Worm (Caenorhabditis elegans) whole organism, L2 larva: ENCODE measurements around the gene clc-13.

Experiments
- C34F6.9 ChIP-seq: fragments of 150-350 bp; optimal IDR thresholded peaks from 2 replicates; lab custom pipeline; 2014; ENCODE audit warnings: missing biosample characterization, missing genetic modification characterization
- F13H6.1 ChIP-seq: sonication (generic microtip); optimal IDR thresholded peaks from 2 replicates; lab custom pipeline; 2016; ENCODE audit warnings: missing genetic modification characterization, missing compliant biosample characterization
- Y55F3AM.14 ChIP-seq: fragments of 200-800 bp; sonication (Bioruptor generic); optimal IDR thresholded peaks from 2 replicates; lab custom pipeline; 2018; ENCODE audit warnings: mild to moderate bottlenecking, missing genetic modification characterization, missing compliant biosample characterization
- ama-1 ChIP-seq: fragments of 150-350 bp; optimal IDR thresholded peaks from 2 replicates; lab custom pipeline; 2018; ENCODE audit warnings: inconsistent platforms
- blmp-1 ChIP-seq: sonication (generic microtip); optimal IDR thresholded peaks from 2 replicates; lab custom pipeline; 2017; ENCODE audit warnings: missing genetic modification characterization, mild to moderate bottlenecking, missing compliant biosample characterization, antibody characterized with exemption, moderate library complexity; ENCODE audit not compliant: insufficient read depth
- ceh-16 ChIP-seq: fragments of 150-350 bp; optimal IDR thresholded peaks from 2 replicates; lab custom pipeline; 2014; ENCODE audit warnings: missing biosample characterization, missing genetic modification characterization
- ceh-82 ChIP-seq: fragments of 150-350 bp; optimal IDR thresholded peaks from 2 replicates; lab custom pipeline; 2014; ENCODE audit warnings: missing biosample characterization, missing genetic modification characterization
- crh-2 ChIP-seq: sonication (generic microtip); optimal IDR thresholded peaks from 2 replicates; lab custom pipeline; 2017; ENCODE audit warnings: missing biosample characterization, missing genetic modification characterization
- dmd-4 ChIP-seq: sonication (generic microtip); optimal IDR thresholded peaks from 2 replicates; lab custom pipeline; 2017; ENCODE audit warnings: missing biosample characterization, missing genetic modification characterization
- elt-3 ChIP-seq: sonication (generic microtip); optimal IDR thresholded peaks from 2 replicates; lab custom pipeline; 2017; ENCODE audit warnings: missing biosample characterization, missing genetic modification characterization
- gmeb-1 ChIP-seq: fragments of 150-350 bp; optimal IDR thresholded peaks from 2 replicates; lab custom pipeline; 2014; ENCODE audit warnings: missing biosample characterization, missing genetic modification characterization
- lin-11 ChIP-seq: fragments of 150-350 bp; sonication (generic microtip); optimal IDR thresholded peaks from 2 replicates; lab custom pipeline; 2014; ENCODE audit warnings: missing biosample characterization, missing genetic modification characterization, inconsistent platforms, mixed read lengths
- lin-13 ChIP-seq: fragments of 150-350 bp; optimal IDR thresholded peaks from 2 replicates; lab custom pipeline; 2014; ENCODE audit warnings: missing biosample characterization, missing genetic modification reagents, missing genetic modification characterization
- lin-39 ChIP-seq: fragments of 150-350 bp; optimal IDR thresholded peaks from 2 replicates; lab custom pipeline; 2014; ENCODE audit warnings: missing biosample characterization, missing genetic modification reagents, missing genetic modification characterization
- mab-5 ChIP-seq: fragments of 150-350 bp; optimal IDR thresholded peaks from 2 replicates; lab custom pipeline; 2014; ENCODE audit warnings: missing biosample characterization, missing genetic modification characterization
- mbf-1 ChIP-seq: sonication (generic microtip); optimal IDR thresholded peaks from 2 replicates; lab custom pipeline; 2017; ENCODE audit warnings: missing biosample characterization, missing genetic modification characterization
- nhr-11 ChIP-seq: fragments of 150-350 bp; optimal IDR thresholded peaks from 2 replicates; lab custom pipeline; 2014; ENCODE audit warnings: missing biosample characterization, missing genetic modification characterization
- nhr-12 ChIP-seq: fragments of 150-350 bp; optimal IDR thresholded peaks from 2 replicates; lab custom pipeline; 2014; ENCODE audit warnings: missing biosample characterization, missing genetic modification characterization
- nhr-21 ChIP-seq: fragments of 150-350 bp; optimal IDR thresholded peaks from 2 replicates; lab custom pipeline; 2014; ENCODE audit warnings: missing biosample characterization, missing genetic modification characterization
- nhr-23 ChIP-seq: fragments of 150-350 bp; optimal IDR thresholded peaks from 2 replicates; lab custom pipeline; 2014; ENCODE audit warnings: missing biosample characterization, missing genetic modification reagents, missing genetic modification characterization
- nhr-237 ChIP-seq: fragments of 150-350 bp; optimal IDR thresholded peaks from 2 replicates; lab custom pipeline; 2014; ENCODE audit warnings: missing biosample characterization, missing genetic modification characterization
- nhr-25 ChIP-seq: fragments of 150-350 bp; sonication (generic microtip); optimal IDR thresholded peaks from 3 replicates; lab custom pipeline; 2014; ENCODE audit warnings: missing biosample characterization, missing genetic modification characterization
- nhr-6 ChIP-seq: fragments of 150-350 bp; optimal IDR thresholded peaks from 2 replicates; lab custom pipeline; 2014; ENCODE audit warnings: missing biosample characterization, missing genetic modification characterization
- nhr-77 ChIP-seq: fragments of 150-350 bp; optimal IDR thresholded peaks from 2 replicates; lab custom pipeline; 2014; ENCODE audit warnings: missing biosample characterization, missing genetic modification characterization
- peb-1 ChIP-seq: fragments of 150-350 bp; optimal IDR thresholded peaks from 2 replicates; lab custom pipeline; 2014; ENCODE audit warnings: missing biosample characterization, missing genetic modification characterization
- skn-1 ChIP-seq: sonication (generic microtip); optimal IDR thresholded peaks from 2 replicates; lab custom pipeline; 2017; ENCODE audit warnings: missing biosample characterization, missing genetic modification characterization
- sma-3 ChIP-seq: sonication (generic microtip); optimal IDR thresholded peaks from 2 replicates; lab custom pipeline; 2016; ENCODE audit warnings: missing genetic modification reagents, missing genetic modification characterization, missing compliant biosample characterization
- sma-9 ChIP-seq, 2 experiments: fragments of 150-350 bp in 1 of 2; sonication (generic microtip) in 1 of 2; optimal IDR thresholded peaks; 2 replicates each; lab custom pipeline; 2014 to 2016; ENCODE audit warnings: missing genetic modification characterization in 2 of 2, mild to moderate bottlenecking in 1 of 2, missing biosample characterization in 1 of 2, missing compliant biosample characterization in 1 of 2, missing genetic modification reagents in 1 of 2, moderate library complexity in 1 of 2
- snpc-4 ChIP-seq: fragments of 150-350 bp; optimal IDR thresholded peaks from 2 replicates; lab custom pipeline; 2014; ENCODE audit warnings: missing biosample characterization, missing genetic modification characterization
- unc-39 ChIP-seq: fragments of 150-350 bp; optimal IDR thresholded peaks from 2 replicates; lab custom pipeline; 2014; ENCODE audit warnings: missing biosample characterization, missing genetic modification characterization
- unc-55 ChIP-seq: fragments of 150-350 bp; sonication (generic microtip); optimal IDR thresholded peaks from 3 replicates; lab custom pipeline; 2014; ENCODE audit warnings: missing biosample characterization, missing genetic modification reagents, missing genetic modification characterization
- ztf-1 ChIP-seq: fragments of 200-800 bp; sonication (Bioruptor generic); conservative IDR thresholded peaks from 2 replicates; pipeline ENCODE4 v1.3.6; 2022; ENCODE audit warnings: missing genetic modification characterization, missing compliant biosample characterization
- ztf-11 ChIP-seq: sonication (generic microtip); optimal IDR thresholded peaks from 2 replicates; lab custom pipeline; 2017; ENCODE audit warnings: missing biosample characterization, missing genetic modification characterization
- ztf-4 ChIP-seq: fragments of 150-350 bp; optimal IDR thresholded peaks from 2 replicates; lab custom pipeline; 2014; ENCODE audit warnings: missing biosample characterization, missing genetic modification characterization

Gene clc-13

DNA sequence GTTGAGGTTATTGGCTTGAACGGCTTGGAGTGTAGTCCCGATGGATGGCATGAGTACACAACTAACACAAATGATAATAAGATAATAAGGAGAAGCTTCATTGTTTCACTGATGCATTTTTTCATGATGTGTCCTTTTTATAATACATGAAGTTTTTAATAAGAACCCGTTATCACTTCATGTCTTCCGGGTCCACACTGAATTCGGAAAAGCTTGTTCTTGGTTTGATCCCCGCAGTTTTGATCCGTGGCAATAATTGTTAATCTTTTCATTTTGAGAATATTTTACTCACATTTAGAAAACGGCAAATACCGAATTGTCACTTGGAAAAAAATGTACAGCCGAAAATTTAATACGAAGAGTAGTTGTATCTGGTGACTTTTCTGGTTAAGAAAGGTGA is 25.6 kb upstream of the clc-13 start, which contains the start of gene Y102A5C.27:
Gene Y102A5C.27 (minus strand): TSS at position 101 of the 400 bp plus-strand sequence.
- TF ChIP-seq lin-13 (GFP tag; lab: Kevin White, UChicago) (no peak), crh-2 (tag; lab: Kevin White, UChicago) (no peak), elt-3 (tag; lab: Kevin White, UChicago) (no peak), nhr-21 (tag; lab: Kevin White, UChicago) (no peak), nhr-6 (no peak), skn-1 (tag; lab: Kevin White, UChicago) (no peak), ztf-1 (GFP tag; lab: Robert Waterston, UW) (no peak), unc-39 (tag; lab: Kevin White, UChicago) (no peak), nhr-12 (tag; lab: Kevin White, UChicago) (no peak), peb-1 (no peak), sma-3 (GFP tag; lab: Kevin White, UChicago) (no peak), ama-1 (lab: Kevin White, UChicago) (no peak), nhr-77 (tag; lab: Kevin White, UChicago) (no peak), nhr-237 (tag; lab: Kevin White, UChicago) (no peak), nhr-11 (tag; lab: Kevin White, UChicago) (no peak)

DNA sequence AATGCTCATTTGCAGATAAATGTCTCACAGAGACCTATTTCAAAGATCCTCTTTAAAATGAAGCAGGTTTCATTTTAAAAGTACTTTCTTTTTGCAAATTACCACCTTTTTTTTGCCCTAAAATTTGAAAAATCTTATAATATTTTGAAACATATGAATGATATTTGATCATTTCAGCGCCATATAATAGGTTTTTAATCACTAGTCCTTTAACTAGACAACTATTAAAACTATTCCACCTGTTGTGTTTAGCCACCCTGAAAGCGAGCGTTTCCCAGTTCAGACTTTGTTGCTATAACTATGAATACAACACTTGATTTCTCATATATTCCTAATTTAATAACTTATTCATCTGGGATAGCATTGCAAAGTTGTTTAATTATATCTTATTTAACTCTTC is 22.5 kb upstream of the clc-13 start, which contains the start of gene srz-95:
Gene srz-95 (plus strand): TSS at position 301 of the 400 bp plus-strand sequence.
- TF ChIP-seq nhr-12 (tag; lab: Kevin White, UChicago) (no peak), nhr-23 (tag; lab: Kevin White, UChicago) (no peak), lin-11 (tag; lab: Kevin White, UChicago) (no peak), snpc-4 (tag; lab: Kevin White, UChicago) (no peak), nhr-77 (tag; lab: Kevin White, UChicago) (no peak), gmeb-1 (tag; lab: Kevin White, UChicago) (no peak), ama-1 (lab: Kevin White, UChicago) (no peak)

DNA sequence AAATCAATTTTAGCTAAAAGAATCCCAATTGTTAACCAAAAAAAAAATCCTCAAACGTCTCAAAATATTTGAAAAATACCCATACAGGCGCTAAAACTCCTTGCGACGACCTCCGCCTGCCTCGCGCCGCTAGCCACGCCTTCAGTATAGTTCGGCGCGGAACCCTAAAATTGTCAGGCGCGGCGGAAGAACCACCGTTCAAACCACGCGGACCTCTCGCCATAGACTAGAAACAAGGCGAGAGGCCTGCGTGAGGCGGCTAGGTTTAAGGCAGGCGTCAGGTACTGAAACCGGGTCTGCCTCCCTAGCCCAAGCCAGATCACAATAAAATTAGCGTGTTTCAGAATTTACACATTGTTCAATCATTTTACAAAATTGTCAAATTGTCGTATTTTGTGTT is 21.8 kb upstream of the clc-13 start:
- TF ChIP-seq lin-11 (tag; lab: Kevin White, UChicago) (no peak), skn-1 (tag; lab: Kevin White, UChicago) (no peak), mbf-1 (tag; lab: Kevin White, UChicago) (no peak), nhr-23 (tag; lab: Kevin White, UChicago) (no peak), F13H6.1 (tag; lab: Kevin White, UChicago) (no peak), unc-55 (no peak), unc-39 (tag; lab: Kevin White, UChicago) (no peak), ceh-82 (tag; lab: Kevin White, UChicago) (no peak), blmp-1 (tag; lab: Kevin White, UChicago) (no peak), ztf-4 (tag; lab: Kevin White, UChicago) (no peak), ztf-11 (tag; lab: Kevin White, UChicago) (no peak), nhr-25 (tag; lab: Kevin White, UChicago) (no peak), elt-3 (tag; lab: Kevin White, UChicago) (no peak), dmd-4 (tag; lab: Kevin White, UChicago) (no peak), crh-2 (tag; lab: Kevin White, UChicago) (no peak), Y55F3AM.14 (GFP tag; lab: Kevin White, UChicago) (no peak)

DNA sequence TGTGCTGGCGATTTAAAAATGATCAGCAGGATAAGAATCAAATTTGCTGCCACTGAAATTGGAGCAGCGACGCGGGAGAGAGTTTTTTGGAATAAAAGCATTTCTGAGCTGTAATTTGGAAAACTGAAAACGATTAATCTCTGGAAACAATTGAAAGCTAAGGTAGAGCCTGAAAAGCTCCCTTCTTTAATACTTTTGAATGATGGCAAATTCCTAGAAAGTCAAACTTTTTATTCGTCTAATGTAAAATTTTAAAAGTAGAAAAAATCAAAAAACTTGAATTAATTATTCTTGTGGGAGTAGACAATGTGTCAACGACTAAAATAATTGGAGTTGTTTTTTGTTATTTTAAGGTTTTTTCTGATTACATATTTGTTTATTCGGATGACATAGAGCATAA is 14.0 kb upstream of the clc-13 start, which contains the start of gene str-217:
Gene str-217 (minus strand): TSS at position 101 of the 400 bp plus-strand sequence.
- no peak for TF ChIP-seq C34F6.9 (tag; lab: Kevin White, UChicago)
- TF ChIP-seq ztf-1 (GFP tag; lab: Robert Waterston, UW) = no peak
- TF ChIP-seq blmp-1 (tag; lab: Kevin White, UChicago) = no peak
- no peak for TF ChIP-seq ztf-4 (tag; lab: Kevin White, UChicago)
- no peak for TF ChIP-seq nhr-237 (tag; lab: Kevin White, UChicago)
- no peak for TF ChIP-seq lin-39
- TF ChIP-seq sma-3 (GFP tag; lab: Kevin White, UChicago) = no peak
- TF ChIP-seq snpc-4 (tag; lab: Kevin White, UChicago) = no peak
- no peak for TF ChIP-seq ceh-16 (tag; lab: Kevin White, UChicago)
- no peak for TF ChIP-seq sma-9 (GFP tag; optimal IDR thresholded peaks at IDR 0.05; lab: Kevin White, UChicago)
- TF ChIP-seq sma-9 (tag; optimal IDR thresholded peaks at IDR 0.05; lab: Kevin White, UChicago) = no peak
- TF ChIP-seq lin-11 (tag; lab: Kevin White, UChicago) = no peak
- TF ChIP-seq ztf-11 (tag; lab: Kevin White, UChicago) = no peak
- no peak for TF ChIP-seq nhr-77 (tag; lab: Kevin White, UChicago)
- no peak for TF ChIP-seq Y55F3AM.14 (GFP tag; lab: Kevin White, UChicago)
- TF ChIP-seq lin-13 (GFP tag; lab: Kevin White, UChicago) = no peak
- TF ChIP-seq mab-5 (tag; lab: Kevin White, UChicago) = no peak
- TF ChIP-seq, all 48 proteins: peak for 0
